Fruit fly (Drosophila melanogaster): ENCODE results near the gene eRF1.

eRF1 gene

dm6 chr3L:20387038-20387842 is 39.1 kb downstream of the eRF1 start (continued):
- no peak for TF ChIP-seq Drgx (GFP tag; IDR thresholded peaks at IDR 0.05)
- no peak for TF ChIP-seq CG7928 (GFP tag; optimal IDR thresholded peaks at IDR 0.05)
- no peak for TF ChIP-seq CG13775 (GFP tag; optimal IDR thresholded peaks at IDR 0.05)
- TF ChIP-seq Dbx (GFP tag; IDR thresholded peaks at IDR 0.05) = no peak
- TF ChIP-seq tll (GFP tag; optimal IDR thresholded peaks at IDR 0.05) = no peak
- TF ChIP-seq CG16813 (GFP tag; IDR thresholded peaks at IDR 0.05; ENCODE audit: partially characterized antibody) = no peak
- TF ChIP-seq CG7839 (tag; optimal IDR thresholded peaks at IDR 0.05) = no peak
- no peak for TF ChIP-seq CG9932 (GFP tag; IDR thresholded peaks at IDR 0.05)
- no peak for TF ChIP-seq sob (GFP tag; IDR thresholded peaks at IDR 0.05)
- TF ChIP-seq CG7556 (GFP tag; optimal IDR thresholded peaks at IDR 0.05) = no peak
- no peak for TF ChIP-seq CG31365 (tag; optimal IDR thresholded peaks at IDR 0.05)
- peak; percentile 19 for TF ChIP-seq CG15514 (GFP tag; optimal IDR thresholded peaks at IDR 0.05)
- no peak for TF ChIP-seq seq (GFP tag; IDR thresholded peaks at IDR 0.05)
- TF ChIP-seq ci (GFP tag; IDR thresholded peaks at IDR 0.05) = 0 out of 3 replicates have a peak, but pooled peaks have one; percentile 25
- TF ChIP-seq CG13894 (tag; optimal IDR thresholded peaks at IDR 0.05) = peak; percentile 2
- TF ChIP-seq CG17568 (GFP tag; optimal IDR thresholded peaks at IDR 0.05) = no peak
- TF ChIP-seq ase (GFP tag; IDR thresholded peaks at IDR 0.05) = no peak
- no peak for TF ChIP-seq gsb (GFP tag; IDR thresholded peaks at IDR 0.05)
- TF ChIP-seq CrebB (tag; optimal IDR thresholded peaks at IDR 0.05) = peak; percentile 13
- no peak for TF ChIP-seq CG10565 (GFP tag; optimal IDR thresholded peaks at IDR 0.05)
- TF ChIP-seq dimm (GFP tag; IDR thresholded peaks at IDR 0.05) = no peak
- TF ChIP-seq hkb (optimal IDR thresholded peaks at IDR 0.05) = no peak
- TF ChIP-seq hkb (GFP tag; IDR thresholded peaks at IDR 0.05) = 0 out of 2 replicates have a peak, but pooled peaks have one; percentile 14
- no peak for TF ChIP-seq cato (GFP tag; optimal IDR thresholded peaks at IDR 0.05; ENCODE audit: borderline replicate concordance)
- no peak for TF ChIP-seq CG32772 (GFP tag; IDR thresholded peaks at IDR 0.05)
- TF ChIP-seq HLHmδ (GFP tag; optimal IDR thresholded peaks at IDR 0.05) = no peak
- TF ChIP-seq maf-S (GFP tag; optimal IDR thresholded peaks at IDR 0.05) = no peak
- TF ChIP-seq bigmax (GFP tag; optimal IDR thresholded peaks at IDR 0.05) = no peak
- peak; percentile 62 for TF ChIP-seq GATAe (GFP tag; conservative IDR thresholded peaks at IDR 0.05)
- TF ChIP-seq Ets97D (GFP tag; optimal IDR thresholded peaks at IDR 0.05) = no peak
- peak; percentile 60 for TF ChIP-seq sd (tag; optimal IDR thresholded peaks at IDR 0.05)
- TF ChIP-seq lab (GFP tag; optimal IDR thresholded peaks at IDR 0.05) = peak; percentile 65
- TF ChIP-seq Mrtf (GFP tag; IDR thresholded peaks at IDR 0.05) = no peak
- no peak for TF ChIP-seq CG17802 (tag; optimal IDR thresholded peaks at IDR 0.05)
- TF ChIP-seq MBD-R2 (GFP tag; IDR thresholded peaks at IDR 0.05) = no peak
- TF ChIP-seq Bgb (GFP tag; IDR thresholded peaks at IDR 0.05; ENCODE audit: partially characterized antibody) = no peak
- TF ChIP-seq Deaf1 (tag; optimal IDR thresholded peaks at IDR 0.05) = peak; percentile 60
- TF ChIP-seq ewg (GFP tag; optimal IDR thresholded peaks at IDR 0.05) = no peak
- TF ChIP-seq mirr (GFP tag; optimal IDR thresholded peaks at IDR 0.05) = peak; percentile 42
- no peak for TF ChIP-seq crp (GFP tag; optimal IDR thresholded peaks at IDR 0.05)
- TF ChIP-seq CG3065 (GFP tag; optimal IDR thresholded peaks at IDR 0.05) = no peak
- no peak for TF ChIP-seq gcm (GFP tag; optimal IDR thresholded peaks at IDR 0.05)
- peak; percentile 8 for TF ChIP-seq Hand (GFP tag; optimal IDR thresholded peaks at IDR 0.05)
- TF ChIP-seq Dek (tag; optimal IDR thresholded peaks at IDR 0.05) = no peak
- TF ChIP-seq CG12659 (GFP tag; optimal IDR thresholded peaks at IDR 0.05) = no peak
- TF ChIP-seq ERR (GFP tag; optimal IDR thresholded peaks at IDR 0.05) = no peak
- TF ChIP-seq Ptx1 (GFP tag; IDR thresholded peaks at IDR 0.05) = no peak
- TF ChIP-seq Bdp1 (GFP tag; optimal IDR thresholded peaks at IDR 0.05) = no peak
- TF ChIP-seq Xrp1 (GFP tag; IDR thresholded peaks at IDR 0.05) = no peak

Data from whole organism, embryonic.